Fruit fly (Drosophila melanogaster) whole organism, prepupa: ENCODE data around the gene mia.

ENCODE experiments used
- Blimp-1 ChIP-seq: fragments of 200-800 bp; sonication (Bioruptor generic); optimal IDR thresholded peaks from 3 replicates; lab custom pipeline; 2017; ENCODE audit warnings: missing biosample characterization, missing genetic modification characterization, mild to moderate bottlenecking, moderate library complexity, missing genetic modification reagents
- CG11902 ChIP-seq: fragments of 200-800 bp; sonication (Bioruptor generic); optimal IDR thresholded peaks from 3 replicates; lab custom pipeline; 2016; ENCODE audit warnings: missing biosample characterization, missing genetic modification characterization
- CG32006 ChIP-seq: fragments of 200-800 bp; sonication (Bioruptor generic); optimal IDR thresholded peaks from 3 replicates; lab custom pipeline; 2017; ENCODE audit warnings: missing biosample characterization, mild to moderate bottlenecking, missing genetic modification characterization
- CG3919 ChIP-seq: fragments of 200-800 bp; sonication (Bioruptor generic); optimal IDR thresholded peaks from 3 replicates; lab custom pipeline; 2016; ENCODE audit warnings: missing biosample characterization, missing genetic modification characterization
- CG6163 ChIP-seq: fragments of 200-800 bp; sonication (Bioruptor generic); IDR thresholded peaks from 3 replicates; pipeline ENCODE4 v1.3.6; 2022; ENCODE audit warnings: missing biosample characterization, missing genetic modification characterization
- CG6854 ChIP-seq: fragments of 200-800 bp; sonication (Bioruptor generic); optimal IDR thresholded peaks from 2 replicates; lab custom pipeline; 2017; ENCODE audit warnings: missing biosample characterization, mild to moderate bottlenecking, missing genetic modification characterization
- CG7368 ChIP-seq: fragments of 200-800 bp; sonication (Bioruptor generic); optimal IDR thresholded peaks from 3 replicates; lab custom pipeline; 2016; ENCODE audit warnings: missing biosample characterization, missing genetic modification characterization
- CG8319 ChIP-seq: fragments of 200-800 bp; sonication (Bioruptor generic); optimal IDR thresholded peaks from 3 replicates; lab custom pipeline; 2016; ENCODE audit warnings: missing biosample characterization, missing genetic modification characterization
- CG8632 ChIP-seq: fragments of 200-800 bp; sonication (Bioruptor generic); optimal IDR thresholded peaks from 3 replicates; lab custom pipeline; 2016; ENCODE audit warnings: missing biosample characterization, missing genetic modification characterization
- CG9139 ChIP-seq: fragments of 200-800 bp; sonication (Bioruptor generic); optimal IDR thresholded peaks from 3 replicates; lab custom pipeline; 2017; ENCODE audit warnings: missing biosample characterization, mild to moderate bottlenecking, missing genetic modification characterization
- Eip75B ChIP-seq: fragments of 200-800 bp; sonication (Bioruptor generic); optimal IDR thresholded peaks from 3 replicates; lab custom pipeline; 2016; ENCODE audit warnings: missing biosample characterization, missing genetic modification characterization
- Eip78C ChIP-seq: fragments of 200-800 bp; sonication (Bioruptor generic); peaks from one replicate; lab custom pipeline; 2016; ENCODE audit warnings: missing biosample characterization, missing genetic modification characterization
- Eip93F ChIP-seq: fragments of 200-800 bp; sonication (Bioruptor generic); optimal IDR thresholded peaks from 2 replicates; lab custom pipeline; 2016; ENCODE audit warnings: missing biosample characterization, mild to moderate bottlenecking, missing genetic modification characterization
- Ets21C ChIP-seq: fragments of 200-800 bp; sonication (Bioruptor generic); optimal IDR thresholded peaks from 3 replicates; lab custom pipeline; 2016; ENCODE audit warnings: missing biosample characterization, missing genetic modification characterization
- Gug ChIP-seq: fragments of 200-800 bp; sonication (Bioruptor generic); IDR thresholded peaks from 2 replicates; pipeline ENCODE4 v1.3.6; 2022; ENCODE audit warnings: missing biosample characterization, missing genetic modification characterization
- Hr39 ChIP-seq: fragments of 200-800 bp; sonication (Bioruptor generic); optimal IDR thresholded peaks from 2 replicates; lab custom pipeline; 2016; ENCODE audit warnings: missing biosample characterization, missing genetic modification characterization
- Hr4 ChIP-seq: fragments of 200-800 bp; sonication (Bioruptor generic); optimal IDR thresholded peaks from 3 replicates; lab custom pipeline; 2016; ENCODE audit warnings: missing biosample characterization, missing genetic modification characterization
- Met ChIP-seq: fragments of 200-800 bp; sonication (Bioruptor generic); optimal IDR thresholded peaks from 3 replicates; lab custom pipeline; 2016; ENCODE audit warnings: missing biosample characterization, missing genetic modification characterization
- Sox14 ChIP-seq: fragments of 200-800 bp; sonication (Bioruptor generic); optimal IDR thresholded peaks from 3 replicates; lab custom pipeline; 2016; ENCODE audit warnings: missing biosample characterization, missing genetic modification characterization
- achi ChIP-seq: fragments of 200-800 bp; sonication (Bioruptor generic); optimal IDR thresholded peaks from 3 replicates; lab custom pipeline; 2016; ENCODE audit warnings: missing biosample characterization, missing genetic modification characterization
- cyc ChIP-seq: fragments of 200-800 bp; sonication (Bioruptor generic); optimal IDR thresholded peaks from 3 replicates; lab custom pipeline; 2016; ENCODE audit warnings: missing biosample characterization, missing genetic modification characterization
- dac ChIP-seq: fragments of 200-800 bp; sonication (Bioruptor generic); optimal IDR thresholded peaks from 2 replicates; lab custom pipeline; 2017; ENCODE audit warnings: missing biosample characterization, mild to moderate bottlenecking, missing genetic modification characterization
- dsx ChIP-seq: fragments of 200-800 bp; optimal IDR thresholded peaks from 3 replicates; lab custom pipeline; 2019; ENCODE audit warnings: missing biosample characterization, mild to moderate bottlenecking, missing genetic modification characterization, moderate library complexity; ENCODE audit not compliant: poor library complexity, severe bottlenecking
- eg ChIP-seq: fragments of 200-800 bp; sonication (Bioruptor generic); IDR thresholded peaks from 3 replicates; pipeline ENCODE4 v1.3.6; 2022; ENCODE audit warnings: missing biosample characterization, missing genetic modification characterization
- fd85E ChIP-seq: fragments of 200-800 bp; sonication (Bioruptor generic); optimal IDR thresholded peaks from 3 replicates; lab custom pipeline; 2016; ENCODE audit warnings: missing biosample characterization, missing genetic modification characterization
- fkh ChIP-seq: fragments of 200-800 bp; sonication (Bioruptor generic); optimal IDR thresholded peaks from 3 replicates; lab custom pipeline; 2017; ENCODE audit warnings: missing biosample characterization, mild to moderate bottlenecking, missing genetic modification characterization, moderate library complexity
- lz ChIP-seq: fragments of 200-800 bp; sonication (Bioruptor generic); optimal IDR thresholded peaks from 3 replicates; lab custom pipeline; 2016; ENCODE audit warnings: missing biosample characterization, missing genetic modification characterization
- pdm3 ChIP-seq: fragments of 200-800 bp; sonication (Bioruptor generic); optimal IDR thresholded peaks from 3 replicates; lab custom pipeline; 2016; ENCODE audit warnings: missing biosample characterization, missing genetic modification characterization
- salr ChIP-seq, 2 experiments: fragments of 200-800 bp; sonication (Bioruptor generic); optimal IDR thresholded peaks; 3 replicates each; lab custom pipeline; 2016 to 2018; ENCODE audit warnings: missing biosample characterization in 2 of 2, missing genetic modification characterization in 2 of 2, mild to moderate bottlenecking in 1 of 2
- spab ChIP-seq: fragments of 200-800 bp; sonication (Bioruptor generic); optimal IDR thresholded peaks from 2 replicates; lab custom pipeline; 2017; ENCODE audit warnings: missing biosample characterization, mild to moderate bottlenecking, missing genetic modification characterization, missing genetic modification reagents
- svp ChIP-seq: fragments of 200-800 bp; sonication (Bioruptor generic); peaks from one replicate; lab custom pipeline; 2016; ENCODE audit warnings: missing biosample characterization, missing genetic modification characterization
- vri ChIP-seq: fragments of 200-800 bp; sonication (Bioruptor generic); optimal IDR thresholded peaks from 3 replicates; lab custom pipeline; 2016; ENCODE audit warnings: missing biosample characterization, mild to moderate bottlenecking, missing genetic modification characterization

mia gene

DNA sequence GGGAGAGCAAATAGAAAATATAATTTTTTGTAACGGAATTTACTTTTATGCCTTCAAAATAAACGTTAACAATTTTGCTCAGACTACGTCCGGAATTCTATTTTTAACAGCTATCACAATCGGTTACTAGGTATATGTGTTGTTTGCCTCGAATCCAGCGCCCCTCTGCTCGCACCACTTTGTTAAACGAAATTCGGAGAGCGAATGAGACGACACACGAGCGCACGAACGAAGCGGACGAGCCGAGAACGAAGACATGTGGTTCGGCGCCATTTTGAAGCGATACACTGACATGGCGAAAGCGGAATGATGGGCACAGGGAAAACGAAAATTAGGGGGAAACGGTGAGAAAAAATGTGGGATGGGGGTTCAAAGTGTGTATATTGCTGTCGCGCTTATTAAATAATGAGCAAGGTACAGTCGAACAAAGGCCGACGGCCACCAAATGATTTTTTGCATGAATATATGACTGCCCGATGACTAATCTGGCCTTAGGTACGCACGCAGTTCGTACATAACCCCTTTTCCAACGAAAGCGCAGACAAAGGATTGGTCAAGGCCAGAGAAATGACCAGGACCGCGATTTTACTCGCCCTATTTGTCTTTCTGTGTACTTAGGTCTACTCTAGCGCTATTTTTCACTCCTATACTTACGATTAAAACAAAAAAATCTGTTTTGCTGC lies 49.5 kb upstream of the mia start (continued):
- TF ChIP-seq Met (GFP tag; lab: Kevin White, UChicago) = no peak
- peak; percentile 47 for TF ChIP-seq Eip75B
- no peak for TF ChIP-seq Blimp-1 (GFP tag; lab: Kevin White, UChicago)
- no peak for TF ChIP-seq CG6163 (GFP tag; lab: Robert Waterston, UW)
- no peak for TF ChIP-seq CG8319
- no peak for TF ChIP-seq CG7368 (GFP tag; lab: Kevin White, UChicago)
- no peak for TF ChIP-seq achi (GFP tag; lab: Kevin White, UChicago)
- TF ChIP-seq Hr4 (GFP tag; lab: Kevin White, UChicago) = no peak
- peak; percentile 85 for TF ChIP-seq Sox14 (GFP tag; lab: Kevin White, UChicago)
- TF ChIP-seq salr (GFP tag; optimal IDR thresholded peaks at IDR 0.05; lab: Kevin White, UChicago) = no peak
- TF ChIP-seq Eip78C (GFP tag; lab: Kevin White, UChicago) = peak; percentile 69
- no peak for TF ChIP-seq Ets21C (GFP tag; lab: Kevin White, UChicago)
- no peak for TF ChIP-seq Gug (GFP tag; lab: Robert Waterston, UW)

DNA sequence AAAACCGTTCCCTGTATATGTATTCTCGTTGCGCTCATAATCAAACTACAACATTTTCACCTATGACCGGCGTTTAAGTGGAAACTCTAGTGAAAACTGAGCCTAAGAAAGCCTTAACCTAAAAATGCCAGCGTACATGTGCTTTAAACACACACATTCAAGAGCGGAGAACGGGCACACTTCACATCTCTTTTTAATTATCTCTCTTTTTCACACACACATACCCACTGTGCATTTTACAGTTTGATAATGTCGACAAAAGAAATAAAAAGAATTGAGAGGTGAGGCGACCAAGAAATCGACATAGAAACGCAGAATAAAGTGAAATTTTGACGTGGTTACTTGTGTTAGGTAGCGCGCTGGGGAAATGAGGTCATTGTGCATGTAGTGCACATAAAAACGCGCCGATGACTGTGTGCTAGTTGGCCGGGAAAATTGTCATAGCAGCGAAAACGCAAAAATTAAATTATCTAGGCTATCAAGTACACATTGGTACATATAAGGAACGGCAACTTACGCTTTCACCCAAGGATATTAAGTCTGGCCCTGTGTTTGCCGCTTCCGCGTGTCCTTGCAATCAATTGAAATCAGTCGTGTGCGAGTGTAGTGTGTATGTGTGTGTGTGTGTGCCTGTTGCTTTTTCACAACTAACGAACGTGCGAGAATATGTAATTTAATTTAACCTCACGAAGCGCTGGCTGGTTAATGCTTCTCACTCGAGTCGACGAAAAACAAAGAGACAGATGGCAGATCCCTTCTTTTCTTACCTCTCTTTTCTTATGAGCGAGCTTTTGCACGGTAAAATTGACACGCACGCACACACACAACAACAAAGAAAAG lies 48.8 kb upstream of the mia start:
- no peak for TF ChIP-seq Hr39
- TF ChIP-seq dac (GFP tag; lab: Kevin White, UChicago) = no peak
- TF ChIP-seq CG6163 (GFP tag; lab: Robert Waterston, UW) = no peak
- TF ChIP-seq CG3919 = no peak
- TF ChIP-seq vri (GFP tag; lab: Kevin White, UChicago) = no peak
- TF ChIP-seq Eip78C (GFP tag; lab: Kevin White, UChicago) = peak; percentile 14
- no peak for TF ChIP-seq CG32006
- no peak for TF ChIP-seq Met (GFP tag; lab: Kevin White, UChicago)
- no peak for TF ChIP-seq CG9139 (GFP tag; lab: Kevin White, UChicago)
- peak; percentile 18 for TF ChIP-seq Blimp-1 (GFP tag; lab: Kevin White, UChicago)
- no peak for TF ChIP-seq Ets21C (GFP tag; lab: Kevin White, UChicago)
- no peak for TF ChIP-seq CG7368 (GFP tag; lab: Kevin White, UChicago)
- TF ChIP-seq lz (GFP tag; lab: Kevin White, UChicago) = no peak

DNA sequence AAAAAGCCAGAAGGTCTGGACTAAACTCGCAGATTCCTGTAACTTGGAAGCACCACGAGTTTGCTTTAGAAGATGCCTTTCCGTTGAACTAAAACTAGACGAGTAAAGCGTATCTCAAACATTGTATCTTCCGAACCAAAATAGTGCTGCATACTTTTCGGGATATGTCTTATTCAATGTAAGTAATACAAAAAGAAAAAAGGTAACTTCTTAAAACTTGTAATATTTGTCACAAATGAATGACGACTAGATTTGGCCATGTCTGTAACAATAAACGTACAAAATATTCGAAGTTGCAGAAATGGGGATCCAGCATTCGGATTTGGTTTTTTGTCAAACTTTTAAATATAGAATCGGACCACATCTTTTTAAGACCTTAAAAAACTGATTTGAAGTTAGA lies 43.9 kb upstream of the mia start:
- no peak for TF ChIP-seq CG6854 (GFP tag; lab: Kevin White, UChicago)
- TF ChIP-seq dsx (GFP tag; lab: Kevin White, UChicago) = peak; percentile 97
- TF ChIP-seq spab = no peak
- TF ChIP-seq achi (GFP tag; lab: Kevin White, UChicago) = no peak
- no peak for TF ChIP-seq Eip78C (GFP tag; lab: Kevin White, UChicago)
- TF ChIP-seq eg (GFP tag; lab: Robert Waterston, UW) = 0 out of 3 replicates have a peak, but pooled peaks have one; percentile 22

DNA sequence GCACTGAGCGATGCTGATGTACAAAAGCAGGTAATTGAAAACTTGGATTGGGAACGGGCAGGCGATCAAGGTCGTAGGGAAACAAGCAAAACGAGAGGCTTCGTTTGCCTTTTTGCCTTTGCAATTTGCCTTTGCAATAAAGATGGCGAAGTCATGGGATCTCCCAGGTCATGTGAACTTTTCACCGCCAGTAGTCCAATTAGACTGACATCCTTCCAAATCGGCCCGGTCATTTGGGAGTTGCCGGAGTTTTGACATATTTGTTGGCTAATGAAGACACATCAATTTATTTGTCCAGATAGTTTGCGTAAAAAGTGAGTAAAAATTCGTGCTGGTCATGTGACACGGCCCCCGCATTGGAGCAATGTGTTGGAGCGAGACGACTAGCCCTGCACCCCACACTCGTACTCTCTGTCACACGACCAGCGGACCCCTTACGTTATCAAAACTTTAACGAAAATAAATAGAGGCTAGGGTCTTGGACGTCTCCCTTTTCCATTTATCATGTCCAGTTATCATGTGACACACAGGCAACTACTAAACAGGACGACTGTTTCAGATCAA lies 41.1 kb upstream of the mia start:
- no peak for TF ChIP-seq Ets21C (GFP tag; lab: Kevin White, UChicago)
- no peak for TF ChIP-seq Hr4 (GFP tag; lab: Kevin White, UChicago)
- no peak for TF ChIP-seq dac (GFP tag; lab: Kevin White, UChicago)
- TF ChIP-seq svp (GFP tag; lab: Kevin White, UChicago) = peak; percentile 93
- TF ChIP-seq fkh (GFP tag; lab: Kevin White, UChicago) = peak; percentile 53
- TF ChIP-seq CG6854 (GFP tag; lab: Kevin White, UChicago) = no peak
- TF ChIP-seq vri (GFP tag; lab: Kevin White, UChicago) = no peak
- TF ChIP-seq CG8632 (GFP tag; lab: Kevin White, UChicago) = no peak
- TF ChIP-seq CG11902 = no peak
- TF ChIP-seq cyc (GFP tag; lab: Kevin White, UChicago) = no peak
- no peak for TF ChIP-seq pdm3 (GFP tag; lab: Kevin White, UChicago)
- TF ChIP-seq CG7368 (GFP tag; lab: Kevin White, UChicago) = no peak
- TF ChIP-seq Eip93F (GFP tag; lab: Kevin White, UChicago) = no peak
- peak; percentile 52 for TF ChIP-seq Eip78C (GFP tag; lab: Kevin White, UChicago)
- TF ChIP-seq fd85E (GFP tag; lab: Kevin White, UChicago) = no peak
